Worm (Caenorhabditis elegans): Measurements from ENCODE around the gene pdr-1.

- TF ChIP-seq B0336.3 (GFP tag; IDR thresholded peaks at IDR 0.05) (no peak), tlf-1 (GFP tag; optimal IDR thresholded peaks at IDR 0.05) (no peak), Y56A3A.18 (GFP tag; IDR thresholded peaks at IDR 0.05) (no peak), unc-62 (GFP tag; optimal IDR thresholded peaks at IDR 0.05) (no peak), F52B5.7 (tag; optimal IDR thresholded peaks at IDR 0.05) (no peak), ztf-28 (GFP tag; IDR thresholded peaks at IDR 0.05) (no peak), K11D2.4 (GFP tag; IDR thresholded peaks at IDR 0.05) (no peak), cebp-1 (GFP tag; IDR thresholded peaks at IDR 0.05) (no peak), cebp-1 (tag; optimal IDR thresholded peaks at IDR 0.05) (no peak), aptf-2 (GFP tag; conservative IDR thresholded peaks at IDR 0.05) (no peak)
These were observed 1.3 kb upstream of the pdr-1 start for ce11 chrIII:13770017-13770416.

Data from whole organism, young adult.